4 fruit fly cellular contexts compared by ENCODE assay signal in the genomic region with DNA sequence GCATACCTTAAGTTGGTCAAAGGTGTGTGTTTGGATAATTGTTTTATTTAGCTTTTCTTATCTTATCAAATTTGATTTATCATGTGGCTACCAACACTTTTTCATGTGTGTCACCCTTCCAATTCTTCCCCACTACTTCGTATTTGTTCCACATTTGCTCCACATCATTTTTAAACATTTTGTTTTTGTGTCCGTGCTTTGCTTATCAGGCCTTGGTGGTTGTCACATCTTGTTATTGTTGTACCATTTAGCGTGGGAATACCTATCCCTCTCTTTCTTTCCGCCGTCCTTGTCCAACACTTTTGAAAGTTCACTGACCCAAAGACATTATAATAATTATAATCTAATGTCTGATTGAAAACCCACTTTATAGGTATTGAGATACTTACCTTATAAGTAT.
TF ChIP-seq lines count a peak whose summit lies in the region.

No protein-coding gene starts in this region.

- no peak for TF ChIP-seq CTCF in whole organism, embryonic (GFP tag; optimal IDR thresholded peaks at IDR 0.05; lab: Kevin White, UChicago)

TF ChIP-seq in whole organism, adult, 20 proteins besides CTCF, POLR2A, EP300 and RAD21:
- TF ChIP-seq tj (GFP tag; optimal IDR thresholded peaks at IDR 0.05; lab: Kevin White, UChicago) (no peak), pad (GFP tag; optimal IDR thresholded peaks at IDR 0.05; lab: Kevin White, UChicago) (no peak), CG7101 (tag; optimal IDR thresholded peaks at IDR 0.05; lab: Kevin White, UChicago) (no peak), CG5204 (GFP tag; optimal IDR thresholded peaks at IDR 0.05; lab: Kevin White, UChicago) (no peak), CG7045 (GFP tag; optimal IDR thresholded peaks at IDR 0.05; lab: Kevin White, UChicago) (no peak), kay (GFP tag; lab: Kevin White, UChicago; ENCODE audit: borderline replicate concordance) (peak; percentile 62), toe (GFP tag; optimal IDR thresholded peaks at IDR 0.05; lab: Kevin White, UChicago) (no peak)

TF ChIP-seq in whole organism, embryonic, 481 proteins besides CTCF, POLR2A, EP300 and RAD21 (continues in another document):
- TF ChIP-seq CG14860 (GFP tag; IDR thresholded peaks at IDR 0.05; lab: Robert Waterston, UW; ENCODE audit: partially characterized antibody) = no peak
- TF ChIP-seq CG10462 (GFP tag; optimal IDR thresholded peaks at IDR 0.05; lab: Kevin White, UChicago) = no peak
- TF ChIP-seq TFAM (GFP tag; optimal IDR thresholded peaks at IDR 0.05; lab: Kevin White, UChicago) = no peak
- no peak for TF ChIP-seq chn (GFP tag; optimal IDR thresholded peaks at IDR 0.05; lab: Kevin White, UChicago)
- peak; percentile 48 for TF ChIP-seq GATAe (GFP tag; conservative IDR thresholded peaks at IDR 0.05; lab: Robert Waterston, UW)
- no peak for TF ChIP-seq gt (GFP tag; IDR thresholded peaks at IDR 0.05; lab: Robert Waterston, UW)
- peak; percentile 30 for TF ChIP-seq CG10543 (GFP tag; optimal IDR thresholded peaks at IDR 0.05; lab: Kevin White, UChicago)
- no peak for TF ChIP-seq dimm (GFP tag; IDR thresholded peaks at IDR 0.05; lab: Robert Waterston, UW)
- TF ChIP-seq ttk (GFP tag; IDR thresholded peaks at IDR 0.05; lab: Robert Waterston, UW) = no peak
- no peak for TF ChIP-seq CG7556 (GFP tag; optimal IDR thresholded peaks at IDR 0.05; lab: Kevin White, UChicago)
- no peak for TF ChIP-seq CG4424 (GFP tag; optimal IDR thresholded peaks at IDR 0.05; lab: Kevin White, UChicago)
- no peak for TF ChIP-seq CG11085 (GFP tag; IDR thresholded peaks at IDR 0.05; lab: Robert Waterston, UW)
- TF ChIP-seq Lim3 (GFP tag; IDR thresholded peaks at IDR 0.05; lab: Robert Waterston, UW) = no peak
- TF ChIP-seq Asciz (GFP tag; optimal IDR thresholded peaks at IDR 0.05; lab: Kevin White, UChicago) = no peak
- peak; percentile 1 for TF ChIP-seq caup (GFP tag; optimal IDR thresholded peaks at IDR 0.05; lab: Kevin White, UChicago; ENCODE audit: severe bottlenecking)
- no peak for TF ChIP-seq Bteb2 (GFP tag; optimal IDR thresholded peaks at IDR 0.05; lab: Kevin White, UChicago)
- TF ChIP-seq tna (GFP tag; IDR thresholded peaks at IDR 0.05; lab: Robert Waterston, UW; ENCODE audit: partially characterized antibody) = no peak
- TF ChIP-seq rib (GFP tag; IDR thresholded peaks at IDR 0.05; lab: Robert Waterston, UW) = no peak
- TF ChIP-seq Elba2 (GFP tag; optimal IDR thresholded peaks at IDR 0.05; lab: Kevin White, UChicago) = no peak
- no peak for TF ChIP-seq bbx (GFP tag; IDR thresholded peaks at IDR 0.05; lab: Robert Waterston, UW; ENCODE audit: partially characterized antibody)
- TF ChIP-seq grn (GFP tag; optimal IDR thresholded peaks at IDR 0.05; lab: Kevin White, UChicago) = peak; percentile 33
- TF ChIP-seq crol (GFP tag; IDR thresholded peaks at IDR 0.05; lab: Robert Waterston, UW) = peak; percentile 43; the same call in 1 of the 2 replicates
- TF ChIP-seq Poxn (GFP tag; IDR thresholded peaks at IDR 0.05; lab: Robert Waterston, UW) = no peak
- no peak for TF ChIP-seq Hr78 (GFP tag; optimal IDR thresholded peaks at IDR 0.05; lab: Kevin White, UChicago)
- TF ChIP-seq mirr (GFP tag; optimal IDR thresholded peaks at IDR 0.05; lab: Kevin White, UChicago) = peak; percentile 69
- TF ChIP-seq Sox100B (GFP tag; optimal IDR thresholded peaks at IDR 0.05; lab: Kevin White, UChicago) = no peak
- TF ChIP-seq CrebB (tag; optimal IDR thresholded peaks at IDR 0.05; lab: Kevin White, UChicago) = no peak

TF ChIP-seq in whole organism, prepupa, 60 proteins besides CTCF, POLR2A, EP300 and RAD21:
- no peak for TF ChIP-seq CG9139 (GFP tag; optimal IDR thresholded peaks at IDR 0.05; lab: Kevin White, UChicago)
- TF ChIP-seq vri (GFP tag; optimal IDR thresholded peaks at IDR 0.05; lab: Kevin White, UChicago) = peak; percentile 40

TF ChIP-seq in whole organism, wandering third instar larva, 38 proteins besides CTCF, POLR2A, EP300 and RAD21:
- TF ChIP-seq Mio (GFP tag; optimal IDR thresholded peaks at IDR 0.05; lab: Kevin White, UChicago) (no peak), Dfd (GFP tag; optimal IDR thresholded peaks at IDR 0.05; lab: Kevin White, UChicago) (no peak), sv (GFP tag; optimal IDR thresholded peaks at IDR 0.05; lab: Kevin White, UChicago) (no peak), psq (GFP tag; optimal IDR thresholded peaks at IDR 0.05; lab: Kevin White, UChicago) (peak; percentile 3), Hr83 (GFP tag; optimal IDR thresholded peaks at IDR 0.05; lab: Kevin White, UChicago; ENCODE audit: poor library complexity, severe bottlenecking) (no peak)
